Fruit fly (Drosophila melanogaster) whole organism, wandering third instar larva: ENCODE measurements around the gene CG43271.

Source experiments
- Abd-B ChIP-seq: fragments of >200 bp; optimal IDR thresholded peaks from 2 replicates; lab custom pipeline; 2017; ENCODE audit warnings: missing biosample characterization, missing genetic modification characterization
- CrebA ChIP-seq: fragments of 200-800 bp; sonication (Bioruptor generic); optimal IDR thresholded peaks from 2 replicates; lab custom pipeline; 2016; ENCODE audit warnings: missing biosample characterization, mild to moderate bottlenecking, missing genetic modification characterization, borderline replicate concordance
- Dif ChIP-seq: fragments of 200-275, 200-300 bp; sonication (Bioruptor generic); optimal IDR thresholded peaks from 2 replicates; lab custom pipeline; 2018; ENCODE audit warnings: missing biosample characterization, missing genetic modification characterization; ENCODE audit not compliant: partially characterized antibody
- Hr78 ChIP-seq: fragments of >200 bp; optimal IDR thresholded peaks from 2 replicates; lab custom pipeline; 2017; ENCODE audit warnings: missing biosample characterization, missing genetic modification characterization
- Vsx2 ChIP-seq: fragments of 200-300, 225-300 bp; sonication (Bioruptor generic); optimal IDR thresholded peaks from 2 replicates; lab custom pipeline; 2018; ENCODE audit warnings: missing biosample characterization, missing genetic modification characterization; ENCODE audit not compliant: partially characterized antibody
- fru ChIP-seq: fragments of 200-800 bp; sonication (Bioruptor generic); optimal IDR thresholded peaks from 3 replicates; lab custom pipeline; 2016; ENCODE audit warnings: missing biosample characterization, mild to moderate bottlenecking, missing genetic modification characterization
- h ChIP-seq: fragments of 200-800 bp; sonication (Bioruptor generic); optimal IDR thresholded peaks from 3 replicates; lab custom pipeline; 2016; ENCODE audit warnings: missing biosample characterization, mild to moderate bottlenecking, missing genetic modification characterization
- jim ChIP-seq: fragments of 175-275, 200-325 bp; sonication (Bioruptor generic); optimal IDR thresholded peaks from 2 replicates; lab custom pipeline; 2016; ENCODE audit warnings: missing biosample characterization, mild to moderate bottlenecking, missing genetic modification characterization
- pan ChIP-seq: fragments of >200 bp; optimal IDR thresholded peaks from 2 replicates; lab custom pipeline; 2017
- psq ChIP-seq: fragments of 200-800 bp; sonication (Bioruptor generic); optimal IDR thresholded peaks from 3 replicates; lab custom pipeline; 2017; ENCODE audit warnings: missing biosample characterization, mild to moderate bottlenecking, missing genetic modification characterization, moderate library complexity
- rgr ChIP-seq: fragments of 200-800 bp; sonication (Bioruptor generic); optimal IDR thresholded peaks from 3 replicates; lab custom pipeline; 2016; ENCODE audit warnings: missing biosample characterization, mild to moderate bottlenecking, missing genetic modification characterization
- tai ChIP-seq: sonication (Bioruptor generic); optimal IDR thresholded peaks from 2 replicates; lab custom pipeline; 2016; ENCODE audit warnings: missing biosample characterization, missing genetic modification characterization
- usp ChIP-seq: fragments of >200 bp; optimal IDR thresholded peaks from 2 replicates; lab custom pipeline; 2017; ENCODE audit warnings: missing biosample characterization, missing genetic modification characterization

- no peak for TF ChIP-seq pan (lab: Kevin White, UChicago)
- TF ChIP-seq Dif (GFP tag; lab: Kevin White, UChicago), result no peak
- TF ChIP-seq h (GFP tag; lab: Kevin White, UChicago), result no peak
- no peak for TF ChIP-seq Abd-B (GFP tag; lab: Kevin White, UChicago)
- TF ChIP-seq Vsx2, result no peak
- TF ChIP-seq tai, result no peak
- no peak for TF ChIP-seq CrebA
- no peak for TF ChIP-seq rgr (GFP tag; lab: Kevin White, UChicago)
- no peak for TF ChIP-seq fru
- no peak for TF ChIP-seq psq (GFP tag; lab: Kevin White, UChicago)
- no peak for TF ChIP-seq usp (GFP tag; lab: Kevin White, UChicago)
- no peak for TF ChIP-seq jim (GFP tag; lab: Kevin White, UChicago)
- TF ChIP-seq Hr78 (GFP tag; lab: Kevin White, UChicago), result no peak
Observed at dm6 chr2L:17914923-17915322, at the start of gene CG43271.
